Worm (Caenorhabditis elegans) whole organism, L1 larva: Measurements from ENCODE around the gene ric-8.
A peak's percentile ranks its signal among the peaks of the same experiment; 100 is the strongest.

Source experiments
- aha-1 ChIP-seq: fragments of 150-350 bp; optimal IDR thresholded peaks from 2 replicates; lab custom pipeline; 2014; ENCODE audit warnings: missing biosample characterization, missing genetic modification characterization
- alr-1 ChIP-seq: fragments of 200-800 bp; sonication (Bioruptor generic); optimal IDR thresholded peaks from 2 replicates; lab custom pipeline; 2018; ENCODE audit warnings: borderline replicate concordance, mild to moderate bottlenecking, missing genetic modification characterization, missing compliant biosample characterization
- ceh-82 ChIP-seq, 3 experiments: fragments of 150-350 bp in 1 of 3; sonication (generic microtip) in 2 of 3; optimal IDR thresholded peaks; 2 replicates each; lab custom pipeline; 2014 to 2017; ENCODE audit warnings: missing biosample characterization in 3 of 3, missing genetic modification characterization in 3 of 3
- ceh-90 ChIP-seq: sonication (generic microtip); optimal IDR thresholded peaks from 2 replicates; lab custom pipeline; 2016; ENCODE audit warnings: missing genetic modification characterization, missing compliant biosample characterization
- dpl-1 ChIP-seq, 3 experiments: fragments of 150-350 bp in 2 of 3; sonication (generic microtip) in 1 of 3; optimal IDR thresholded peaks; 2 replicates each; lab custom pipeline; 2014 to 2017; ENCODE audit warnings: missing biosample characterization in 3 of 3, missing genetic modification characterization in 3 of 3, missing genetic modification reagents in 3 of 3
- dsc-1 ChIP-seq: sonication (generic microtip); optimal IDR thresholded peaks from 2 replicates; lab custom pipeline; 2016; ENCODE audit warnings: mild to moderate bottlenecking, missing genetic modification characterization, missing compliant biosample characterization
- lir-3 ChIP-seq: sonication (generic microtip); optimal IDR thresholded peaks from 2 replicates; lab custom pipeline; 2016; ENCODE audit warnings: mild to moderate bottlenecking, missing genetic modification characterization, moderate library complexity, missing compliant biosample characterization; ENCODE audit not compliant: poor library complexity
- nhr-28 ChIP-seq: fragments of 150-350 bp; optimal IDR thresholded peaks from 2 replicates; lab custom pipeline; 2014; ENCODE audit warnings: missing biosample characterization, missing genetic modification characterization
- nhr-77 ChIP-seq: fragments of 150-350 bp; optimal IDR thresholded peaks from 2 replicates; lab custom pipeline; 2014; ENCODE audit warnings: missing biosample characterization, missing genetic modification characterization
- nhr-84 ChIP-seq: sonication (generic microtip); optimal IDR thresholded peaks from 2 replicates; lab custom pipeline; 2017; ENCODE audit warnings: missing biosample characterization, missing genetic modification characterization
- pag-3 ChIP-seq: sonication (generic microtip); optimal IDR thresholded peaks from 2 replicates; lab custom pipeline; 2017; ENCODE audit warnings: missing genetic modification characterization, mild to moderate bottlenecking, missing compliant biosample characterization, antibody characterized with exemption, borderline replicate concordance; ENCODE audit not compliant: insufficient read depth
- pqm-1 ChIP-seq: sonication (generic microtip); optimal IDR thresholded peaks from 3 replicates; lab custom pipeline; 2017; ENCODE audit warnings: missing biosample characterization, missing genetic modification characterization

- TF ChIP-seq lir-3 (tag; lab: Kevin White, UChicago): no peak
- TF ChIP-seq ceh-82 (tag; optimal IDR thresholded peaks at IDR 0.05; lab: Kevin White, UChicago): no peak
- no peak for TF ChIP-seq ceh-90 (tag; lab: Kevin White, UChicago)
- TF ChIP-seq nhr-28 (tag; lab: Kevin White, UChicago): no peak
- TF ChIP-seq dpl-1 (GFP tag; optimal IDR thresholded peaks at IDR 0.05; lab: Kevin White, UChicago): peak in 2 of 3 experiments; percentile 8 to 50
- no peak for TF ChIP-seq alr-1 (tag; lab: Kevin White, UChicago)
- no peak for TF ChIP-seq nhr-84 (tag; lab: Kevin White, UChicago)
- TF ChIP-seq pag-3 (tag; lab: Kevin White, UChicago): no peak
- no peak for TF ChIP-seq pqm-1 (tag; lab: Kevin White, UChicago)
- no peak for TF ChIP-seq nhr-77 (tag; lab: Kevin White, UChicago)
- no peak for TF ChIP-seq dsc-1 (tag; lab: Kevin White, UChicago)
- no peak for TF ChIP-seq aha-1 (tag; lab: Kevin White, UChicago)
Measured at ce11 chrIV:2642054-2642453, 719 bp upstream of the ric-8 start.
